Fruit fly (Drosophila melanogaster) whole organism, embryonic: ENCODE results near the gene msn.

Experiments used
- Abd-B ChIP-seq: fragments of 200-800 bp; sonication (Bioruptor generic); optimal IDR thresholded peaks from 2 replicates; lab custom pipeline; 2018; ENCODE audit warnings: missing biosample characterization, mild to moderate bottlenecking, missing genetic modification characterization, moderate library complexity
- Adf1 ChIP-seq: fragments of 200-800 bp; sonication (Bioruptor generic); IDR thresholded peaks from 2 replicates; pipeline ENCODE4 v1.3.6; 2022; ENCODE audit warnings: missing biosample characterization, missing genetic modification characterization
- CG10321 ChIP-seq: fragments of 200-800 bp; sonication (Bioruptor generic); IDR thresholded peaks from 2 replicates; pipeline ENCODE4 v1.3.6; 2022; ENCODE audit warnings: missing biosample characterization, missing genetic modification characterization
- CG10366 ChIP-seq: fragments of 200-800 bp; sonication (Bioruptor generic); IDR thresholded peaks from 2 replicates; pipeline ENCODE4 v1.3.6; 2022; ENCODE audit warnings: missing biosample characterization, missing genetic modification characterization
- CG11085 ChIP-seq: fragments of 200-800 bp; sonication (Bioruptor generic); IDR thresholded peaks from 2 replicates; pipeline ENCODE4 v1.3.6; 2022; ENCODE audit warnings: missing biosample characterization, missing genetic modification characterization
- CG12155 ChIP-seq: fragments of 200-800 bp; sonication (Bioruptor generic); optimal IDR thresholded peaks from 3 replicates; lab custom pipeline; 2016; ENCODE audit warnings: missing biosample characterization, missing genetic modification characterization
- CG12219 ChIP-seq: fragments of 200-800 bp; sonication (Bioruptor generic); optimal IDR thresholded peaks from 3 replicates; lab custom pipeline; 2018; ENCODE audit warnings: missing biosample characterization, mild to moderate bottlenecking, missing genetic modification characterization
- CG12391 ChIP-seq: fragments of 200-800 bp; sonication (Bioruptor generic); optimal IDR thresholded peaks from 3 replicates; lab custom pipeline; 2018; ENCODE audit warnings: missing biosample characterization, mild to moderate bottlenecking, missing genetic modification characterization, moderate library complexity
- CG15269 ChIP-seq: fragments of 200-800 bp; sonication (Bioruptor generic); optimal IDR thresholded peaks from 2 replicates; lab custom pipeline; 2018; ENCODE audit warnings: missing biosample characterization, mild to moderate bottlenecking, missing genetic modification characterization, moderate library complexity
- CG16779 ChIP-seq: fragments of 200-800 bp; sonication (Bioruptor generic); IDR thresholded peaks from 2 replicates; pipeline ENCODE4 v1.3.6; 2022; ENCODE audit warnings: missing biosample characterization, missing genetic modification characterization
- CG17359 ChIP-seq: fragments of 200-800 bp; sonication (Bioruptor generic); optimal IDR thresholded peaks from 3 replicates; lab custom pipeline; 2018; ENCODE audit warnings: missing biosample characterization, mild to moderate bottlenecking, missing genetic modification characterization, moderate library complexity
- CG17361 ChIP-seq: fragments of 200-800 bp; sonication (Bioruptor generic); IDR thresholded peaks from 3 replicates; pipeline ENCODE4 v1.3.6; 2022; ENCODE audit warnings: missing biosample characterization, missing genetic modification characterization
- CG18619 ChIP-seq: fragments of 200-800 bp; sonication (Bioruptor generic); optimal IDR thresholded peaks from 3 replicates; lab custom pipeline; 2017; ENCODE audit warnings: missing biosample characterization, mild to moderate bottlenecking, missing genetic modification characterization
- CG30431 ChIP-seq: fragments of 200-800 bp; sonication (Bioruptor generic); optimal IDR thresholded peaks from 2 replicates; lab custom pipeline; 2017; ENCODE audit warnings: missing biosample characterization, missing genetic modification characterization
- CG3407 ChIP-seq: fragments of 200-800 bp; sonication (Bioruptor generic); optimal IDR thresholded peaks from 2 replicates; lab custom pipeline; 2018; ENCODE audit warnings: missing biosample characterization, mild to moderate bottlenecking, missing genetic modification characterization
- CG5180 ChIP-seq: fragments of 200-800 bp; sonication (Bioruptor generic); optimal IDR thresholded peaks from 3 replicates; lab custom pipeline; 2017; ENCODE audit warnings: missing biosample characterization, missing genetic modification characterization, mild to moderate bottlenecking, moderate library complexity, missing genetic modification reagents
- CG7556 ChIP-seq: fragments of 200-800 bp; sonication (Bioruptor generic); optimal IDR thresholded peaks from 2 replicates; lab custom pipeline; 2017; ENCODE audit warnings: missing biosample characterization, mild to moderate bottlenecking, missing genetic modification characterization
- D19B ChIP-seq: fragments of 200-800 bp; sonication (Bioruptor generic); optimal IDR thresholded peaks from 2 replicates; lab custom pipeline; 2017; ENCODE audit warnings: missing biosample characterization, mild to moderate bottlenecking, missing genetic modification characterization
- Deaf1 ChIP-seq: fragments of 200-800 bp; optimal IDR thresholded peaks from 3 replicates; lab custom pipeline; 2019; ENCODE audit warnings: missing biosample characterization, mild to moderate bottlenecking, missing genetic modification characterization, moderate library complexity
- GATAe ChIP-seq: fragments of 200-800 bp; sonication (Bioruptor generic); conservative IDR thresholded peaks from 2 replicates; pipeline ENCODE4 v1.3.6; 2022; ENCODE audit warnings: missing biosample characterization, missing genetic modification characterization
- H15 ChIP-seq: fragments of 200-800 bp; sonication (Bioruptor generic); IDR thresholded peaks from 3 replicates; pipeline ENCODE4 v1.3.6; 2022; ENCODE audit warnings: missing biosample characterization, missing genetic modification characterization
- MTF-1 ChIP-seq: fragments of 200-800 bp; sonication (Bioruptor generic); optimal IDR thresholded peaks from 2 replicates; lab custom pipeline; 2018; ENCODE audit warnings: missing biosample characterization, mild to moderate bottlenecking, missing genetic modification characterization, borderline replicate concordance
- Med ChIP-seq: fragments of 200-800 bp; sonication (Bioruptor generic); peaks from one replicate; lab custom pipeline; 2016; ENCODE audit warnings: missing biosample characterization, missing genetic modification characterization, mild to moderate bottlenecking, inconsistent platforms, moderate library complexity
- Mrtf ChIP-seq: fragments of 200-800 bp; sonication (Bioruptor generic); IDR thresholded peaks from 3 replicates; pipeline ENCODE4 v1.3.6; 2022; ENCODE audit warnings: missing biosample characterization, missing genetic modification characterization
- Oaz ChIP-seq: fragments of 200-800 bp; sonication (Bioruptor generic); IDR thresholded peaks from 2 replicates; pipeline ENCODE4 v1.3.6; 2022; ENCODE audit warnings: missing biosample characterization, missing genetic modification characterization
- Opbp ChIP-seq: fragments of 200-800 bp; sonication (Bioruptor generic); IDR thresholded peaks from 3 replicates; pipeline ENCODE4 v1.3.6; 2022; ENCODE audit warnings: missing biosample characterization, missing genetic modification characterization; ENCODE audit not compliant: partially characterized antibody
- Sox100B ChIP-seq: fragments of 200-800 bp; sonication (Bioruptor generic); optimal IDR thresholded peaks from 3 replicates; lab custom pipeline; 2018; ENCODE audit warnings: missing biosample characterization, mild to moderate bottlenecking, missing genetic modification characterization
- ab ChIP-seq: fragments of 200-800 bp; sonication (Bioruptor generic); optimal IDR thresholded peaks from 2 replicates; lab custom pipeline; 2016; ENCODE audit warnings: missing biosample characterization, missing genetic modification characterization
- amos ChIP-seq: fragments of 200-800 bp; sonication (Bioruptor generic); IDR thresholded peaks from 2 replicates; pipeline ENCODE4 v1.3.6; 2022; ENCODE audit warnings: missing biosample characterization, missing genetic modification characterization; ENCODE audit not compliant: partially characterized antibody
- ash1 ChIP-seq: fragments of 200-800 bp; sonication (Bioruptor generic); optimal IDR thresholded peaks from 2 replicates; lab custom pipeline; 2018; ENCODE audit warnings: missing biosample characterization, mild to moderate bottlenecking, missing genetic modification characterization
- bcd ChIP-seq: fragments of 200-800 bp; sonication (Bioruptor generic); optimal IDR thresholded peaks from 2 replicates; lab custom pipeline; 2017; ENCODE audit warnings: missing biosample characterization, mild to moderate bottlenecking, missing genetic modification characterization
- cg ChIP-seq: fragments of 200-800 bp; sonication (Bioruptor generic); optimal IDR thresholded peaks from 3 replicates; lab custom pipeline; 2019; ENCODE audit warnings: missing biosample characterization, mild to moderate bottlenecking, missing genetic modification characterization, moderate library complexity
- dan ChIP-seq: fragments of 200-800 bp; sonication (Bioruptor generic); IDR thresholded peaks from 2 replicates; pipeline ENCODE4 v1.3.6; 2022; ENCODE audit warnings: missing biosample characterization, missing genetic modification characterization
- danr ChIP-seq: fragments of 200-800 bp; sonication (Bioruptor generic); IDR thresholded peaks from 2 replicates; pipeline ENCODE4 v1.3.6; 2022; ENCODE audit warnings: missing biosample characterization, missing genetic modification characterization
- dmrt11E ChIP-seq: fragments of 200-800 bp; sonication (Bioruptor generic); optimal IDR thresholded peaks from 3 replicates; lab custom pipeline; 2018; ENCODE audit warnings: missing biosample characterization, mild to moderate bottlenecking, missing genetic modification characterization, moderate library complexity
- dysf ChIP-seq: fragments of 200-800 bp; sonication (Bioruptor generic); IDR thresholded peaks from 3 replicates; pipeline ENCODE4 v1.3.6; 2022; ENCODE audit warnings: missing biosample characterization, missing genetic modification characterization
- ems ChIP-seq: fragments of 200-800 bp; sonication (Bioruptor generic); optimal IDR thresholded peaks from 3 replicates; lab custom pipeline; 2016; ENCODE audit warnings: missing biosample characterization, missing genetic modification characterization
- ewg ChIP-seq: fragments of 200-800 bp; sonication (Bioruptor generic); optimal IDR thresholded peaks from 3 replicates; lab custom pipeline; 2017; ENCODE audit warnings: mild to moderate bottlenecking, missing biosample characterization, missing genetic modification reagents, missing genetic modification characterization
- fru ChIP-seq: fragments of >200 bp; optimal IDR thresholded peaks from 2 replicates; lab custom pipeline; 2017
- gcm ChIP-seq: fragments of 200-800 bp; sonication (Bioruptor generic); optimal IDR thresholded peaks from 2 replicates; lab custom pipeline; 2019; ENCODE audit warnings: missing biosample characterization, mild to moderate bottlenecking, missing genetic modification characterization, moderate library complexity
- grn ChIP-seq: fragments of 200-800 bp; sonication (Bioruptor generic); optimal IDR thresholded peaks from 3 replicates; lab custom pipeline; 2017; ENCODE audit warnings: missing biosample characterization, missing genetic modification characterization
- inv ChIP-seq: fragments of 200-800 bp; sonication (Bioruptor generic); IDR thresholded peaks from 2 replicates; pipeline ENCODE4 v1.3.6; 2022; ENCODE audit warnings: missing biosample characterization, missing genetic modification characterization; ENCODE audit not compliant: partially characterized antibody
- nerfin-1 ChIP-seq: fragments of 200-800 bp; sonication (Bioruptor generic); optimal IDR thresholded peaks from 3 replicates; lab custom pipeline; 2019; ENCODE audit warnings: missing biosample characterization, mild to moderate bottlenecking, missing genetic modification characterization, moderate library complexity
- pb ChIP-seq: fragments of 200-800 bp; sonication (Bioruptor generic); optimal IDR thresholded peaks from 3 replicates; lab custom pipeline; 2016; ENCODE audit warnings: missing biosample characterization, missing genetic modification characterization
- pita ChIP-seq: fragments of 200-800 bp; sonication (Bioruptor generic); optimal IDR thresholded peaks from 2 replicates; lab custom pipeline; 2017; ENCODE audit warnings: missing biosample characterization, mild to moderate bottlenecking, missing genetic modification characterization
- rib ChIP-seq: fragments of 200-800 bp; sonication (Bioruptor generic); IDR thresholded peaks from 2 replicates; pipeline ENCODE4 v1.3.6; 2022; ENCODE audit warnings: missing biosample characterization, missing genetic modification characterization
- scrt ChIP-seq: fragments of 200-800 bp; sonication (Bioruptor generic); optimal IDR thresholded peaks from 2 replicates; lab custom pipeline; 2018; ENCODE audit warnings: missing biosample characterization, mild to moderate bottlenecking, missing genetic modification characterization, moderate library complexity
- tap ChIP-seq: fragments of 200-800 bp; optimal IDR thresholded peaks from 3 replicates; lab custom pipeline; 2019; ENCODE audit warnings: missing biosample characterization, mild to moderate bottlenecking, missing genetic modification characterization, moderate library complexity
- usp ChIP-seq: fragments of >200 bp; optimal IDR thresholded peaks from 2 replicates; lab custom pipeline; 2017; ENCODE audit warnings: missing biosample characterization, missing genetic modification characterization
- vvl ChIP-seq: fragments of 200-800 bp; sonication (Bioruptor generic); IDR thresholded peaks from 2 replicates; pipeline ENCODE4 v1.3.6; 2022; ENCODE audit warnings: missing biosample characterization, missing genetic modification characterization
- wor ChIP-seq: fragments of 200-800 bp; sonication (Bioruptor generic); IDR thresholded peaks from 2 replicates; pipeline ENCODE4 v1.3.6; 2022; ENCODE audit warnings: missing biosample characterization, missing genetic modification characterization
- zen2 ChIP-seq: fragments of 200-800 bp; sonication (Bioruptor generic); IDR thresholded peaks from 3 replicates; pipeline ENCODE4 v1.3.6; 2022; ENCODE audit warnings: missing biosample characterization, missing genetic modification characterization; ENCODE audit not compliant: partially characterized antibody

The msn gene

dm6 chr3L:2532377-2532776, 54.0 kb downstream of the msn start (continued):
- TF ChIP-seq dmrt11E (no peak), ewg (GFP tag; lab: Kevin White, UChicago) (peak; percentile 10), CG12219 (GFP tag; lab: Kevin White, UChicago) (no peak), dan (GFP tag; lab: Robert Waterston, UW) (no peak), Abd-B (peak; percentile 5), usp (no peak), CG12391 (tag; lab: Kevin White, UChicago) (peak; percentile 10), H15 (GFP tag; lab: Robert Waterston, UW) (peak; percentile 70; the same call in 2 of the 3 replicates), Adf1 (GFP tag; lab: Robert Waterston, UW) (no peak), CG18619 (GFP tag; lab: Kevin White, UChicago) (no peak), pb (no peak), CG3407 (GFP tag; lab: Kevin White, UChicago) (no peak), CG10366 (GFP tag; lab: Robert Waterston, UW) (peak; percentile 66), CG17361 (GFP tag; lab: Robert Waterston, UW) (no peak), Deaf1 (no peak), tap (tag; lab: Kevin White, UChicago) (peak; percentile 36), cg (no peak), amos (GFP tag; lab: Robert Waterston, UW) (no peak), nerfin-1 (tag; lab: Kevin White, UChicago) (no peak), CG15269 (tag; lab: Kevin White, UChicago) (no peak), fru (lab: Kevin White, UChicago) (no peak), CG17359 (tag; lab: Kevin White, UChicago) (peak; percentile 47), MTF-1 (GFP tag; lab: Kevin White, UChicago) (no peak), ash1 (GFP tag; lab: Kevin White, UChicago) (no peak), CG11085 (GFP tag; lab: Robert Waterston, UW) (0 out of 2 replicates have a peak, but pooled peaks have one; percentile 21), zen2 (no peak), CG7556 (GFP tag; lab: Kevin White, UChicago) (no peak), Med (GFP tag; lab: Kevin White, UChicago) (peak; percentile 90), ems (GFP tag; lab: Kevin White, UChicago) (peak; percentile 5), bcd (GFP tag; lab: Kevin White, UChicago) (peak; percentile 21), dysf (peak; percentile 69), Opbp (GFP tag; lab: Robert Waterston, UW) (no peak), danr (GFP tag; lab: Robert Waterston, UW) (no peak), Mrtf (GFP tag; lab: Robert Waterston, UW) (peak; percentile 52; the same call in 2 of the 3 replicates), rib (no peak), wor (GFP tag; lab: Robert Waterston, UW) (no peak), CG10321 (GFP tag; lab: Robert Waterston, UW) (no peak; the same call in 1 of the 2 replicates), vvl (peak; percentile 82), grn (GFP tag; lab: Kevin White, UChicago) (no peak), Sox100B (no peak), D19B (no peak), Oaz (GFP tag; lab: Robert Waterston, UW) (no peak), GATAe (GFP tag; lab: Robert Waterston, UW) (no peak), gcm (no peak), CG5180 (GFP tag; lab: Kevin White, UChicago) (no peak), CG30431 (GFP tag; lab: Kevin White, UChicago) (no peak), scrt (GFP tag; lab: Kevin White, UChicago) (no peak), inv (no peak), CG12155 (GFP tag; lab: Kevin White, UChicago) (no peak), ab (no peak), pita (no peak), CG16779 (GFP tag; lab: Robert Waterston, UW) (0 out of 2 replicates have a peak, but pooled peaks have one; percentile 19)
